Fruit fly (Drosophila melanogaster) whole organism, embryonic: ENCODE results near the gene Hr4.

ENCODE experiments used
- B-H1 ChIP-seq: fragments of 200-800 bp; sonication (Bioruptor generic); IDR thresholded peaks from 3 replicates; pipeline ENCODE4 v1.3.6; 2022; ENCODE audit warnings: missing biosample characterization, missing genetic modification characterization
- B-H2 ChIP-seq: fragments of 200-800 bp; sonication (Bioruptor generic); optimal IDR thresholded peaks from 2 replicates; lab custom pipeline; 2018; ENCODE audit warnings: missing biosample characterization, mild to moderate bottlenecking, missing genetic modification characterization
- Bdp1 ChIP-seq: fragments of 200-800 bp; sonication (Bioruptor generic); optimal IDR thresholded peaks from 3 replicates; lab custom pipeline; 2016; ENCODE audit warnings: missing biosample characterization, missing genetic modification characterization
- CG10654 ChIP-seq: fragments of 200-800 bp; sonication (Bioruptor generic); optimal IDR thresholded peaks from 2 replicates; lab custom pipeline; 2016; ENCODE audit warnings: missing biosample characterization, missing genetic modification characterization
- CG10959 ChIP-seq: fragments of 200-800 bp; sonication (Bioruptor generic); IDR thresholded peaks from 2 replicates; pipeline ENCODE4 v1.3.6; 2022; ENCODE audit warnings: missing biosample characterization, missing genetic modification characterization
- CG1529 ChIP-seq: fragments of 200-800 bp; sonication (Bioruptor generic); optimal IDR thresholded peaks from 3 replicates; lab custom pipeline; 2018; ENCODE audit warnings: missing biosample characterization, missing genetic modification characterization
- CG17612 ChIP-seq: fragments of 200-800 bp; sonication (Bioruptor generic); IDR thresholded peaks from 2 replicates; pipeline ENCODE4 v1.3.6; 2022; ENCODE audit warnings: missing biosample characterization, missing genetic modification characterization
- CG18619 ChIP-seq: fragments of 200-800 bp; sonication (Bioruptor generic); optimal IDR thresholded peaks from 3 replicates; lab custom pipeline; 2017; ENCODE audit warnings: missing biosample characterization, mild to moderate bottlenecking, missing genetic modification characterization
- CG2120 ChIP-seq: fragments of 200-800 bp; sonication (Bioruptor generic); optimal IDR thresholded peaks from 3 replicates; lab custom pipeline; 2016; ENCODE audit warnings: missing biosample characterization, missing genetic modification characterization
- CG3065 ChIP-seq: fragments of 200-800 bp; sonication (Bioruptor generic); optimal IDR thresholded peaks from 2 replicates; lab custom pipeline; 2016; ENCODE audit warnings: missing biosample characterization, missing genetic modification characterization
- CG32767 ChIP-seq: fragments of 200-800 bp; sonication (Bioruptor generic); IDR thresholded peaks from 2 replicates; pipeline ENCODE4 v1.3.6; 2022; ENCODE audit warnings: missing biosample characterization, missing genetic modification characterization
- CG3726 ChIP-seq: fragments of 200-800 bp; sonication (Bioruptor generic); IDR thresholded peaks from 3 replicates; pipeline ENCODE4, ENCODE4 v1.3.6; 2022; ENCODE audit warnings: missing biosample characterization, missing genetic modification characterization
- CG3995 ChIP-seq: fragments of 200-800 bp; sonication (Bioruptor generic); optimal IDR thresholded peaks from 3 replicates; lab custom pipeline; 2016; ENCODE audit warnings: missing biosample characterization, missing genetic modification characterization
- CG6765 ChIP-seq: fragments of 200-800 bp; sonication (Bioruptor generic); optimal IDR thresholded peaks from 3 replicates; lab custom pipeline; 2017; ENCODE audit warnings: missing biosample characterization, mild to moderate bottlenecking, missing genetic modification characterization
- CG7839 ChIP-seq: fragments of 200-800 bp; sonication (Bioruptor generic); optimal IDR thresholded peaks from 3 replicates; lab custom pipeline; 2018; ENCODE audit warnings: missing biosample characterization, mild to moderate bottlenecking, missing genetic modification characterization, moderate library complexity
- CG7963 ChIP-seq: fragments of 200-800 bp; sonication (Bioruptor generic); IDR thresholded peaks from 3 replicates; pipeline ENCODE4 v1.3.6; 2022; ENCODE audit warnings: missing biosample characterization, missing genetic modification characterization; ENCODE audit not compliant: partially characterized antibody
- CG9932 ChIP-seq: fragments of 200-800 bp; sonication (Bioruptor generic); IDR thresholded peaks from 2 replicates; pipeline ENCODE4 v1.3.6; 2022; ENCODE audit warnings: missing biosample characterization, missing genetic modification characterization
- CHES-1-like ChIP-seq: fragments of 200-800 bp; sonication (Bioruptor generic); optimal IDR thresholded peaks from 2 replicates; lab custom pipeline; 2016; ENCODE audit warnings: missing biosample characterization, missing genetic modification characterization
- CTCF ChIP-seq: fragments of 200-800 bp; sonication (Bioruptor generic); optimal IDR thresholded peaks from 2 replicates; lab custom pipeline; 2017; ENCODE audit warnings: missing biosample characterization, mild to moderate bottlenecking, missing genetic modification characterization, moderate library complexity
- GATAe ChIP-seq: fragments of 200-800 bp; sonication (Bioruptor generic); conservative IDR thresholded peaks from 2 replicates; pipeline ENCODE4 v1.3.6; 2022; ENCODE audit warnings: missing biosample characterization, missing genetic modification characterization
- HHEX ChIP-seq: fragments of 200-800 bp; sonication (Bioruptor generic); optimal IDR thresholded peaks from 3 replicates; lab custom pipeline; 2017; ENCODE audit warnings: missing biosample characterization, mild to moderate bottlenecking, missing genetic modification characterization, missing genetic modification reagents
- HLHmδ ChIP-seq: fragments of 200-800 bp; sonication (Bioruptor generic); optimal IDR thresholded peaks from 2 replicates; lab custom pipeline; 2018; ENCODE audit warnings: missing biosample characterization, mild to moderate bottlenecking, missing genetic modification characterization, moderate library complexity
- Max ChIP-seq: fragments of 200-800 bp; sonication (Bioruptor generic); optimal IDR thresholded peaks from 2 replicates; lab custom pipeline; 2016; ENCODE audit warnings: missing biosample characterization, mild to moderate bottlenecking, missing genetic modification characterization
- Meics ChIP-seq: fragments of 200-800 bp; sonication (Bioruptor generic); optimal IDR thresholded peaks from 2 replicates; lab custom pipeline; 2017; ENCODE audit warnings: missing biosample characterization, mild to moderate bottlenecking, missing genetic modification characterization
- Oli ChIP-seq: fragments of 200-800 bp; sonication (Bioruptor generic); optimal IDR thresholded peaks from 2 replicates; lab custom pipeline; 2018; ENCODE audit warnings: missing biosample characterization, mild to moderate bottlenecking, missing genetic modification characterization, moderate library complexity
- Trl ChIP-seq, 3 experiments: fragments of >200 bp in 2 of 3; fragments of 200-800 bp in 1 of 3; sonication (Bioruptor generic) in 1 of 3; optimal IDR thresholded peaks; 2 replicates in 1 of 3; 3 replicates in 2 of 3; lab custom pipeline; 2016 to 2017; ENCODE audit warnings: missing biosample characterization in 1 of 3, missing genetic modification characterization in 1 of 3
- Usf ChIP-seq: fragments of 200-800 bp; sonication (Bioruptor generic); optimal IDR thresholded peaks from 2 replicates; lab custom pipeline; 2017; ENCODE audit warnings: missing genotype, missing biosample characterization, missing genetic modification characterization
- ash1 ChIP-seq: fragments of 200-800 bp; sonication (Bioruptor generic); optimal IDR thresholded peaks from 2 replicates; lab custom pipeline; 2018; ENCODE audit warnings: missing biosample characterization, mild to moderate bottlenecking, missing genetic modification characterization
- cato ChIP-seq: fragments of 200-800 bp; sonication (Bioruptor generic); optimal IDR thresholded peaks from 2 replicates; lab custom pipeline; 2016; ENCODE audit warnings: missing biosample characterization, missing genetic modification characterization, borderline replicate concordance
- cg ChIP-seq: fragments of 200-800 bp; sonication (Bioruptor generic); optimal IDR thresholded peaks from 3 replicates; lab custom pipeline; 2019; ENCODE audit warnings: missing biosample characterization, mild to moderate bottlenecking, missing genetic modification characterization, moderate library complexity
- chinmo ChIP-seq: fragments of 200-800 bp; sonication (Bioruptor generic); IDR thresholded peaks from 4 replicates; pipeline ENCODE4 v1.3.6; 2022; ENCODE audit warnings: missing biosample characterization, missing genetic modification characterization; ENCODE audit not compliant: partially characterized antibody
- cwo ChIP-seq: fragments of 200-800 bp; sonication (Bioruptor generic); optimal IDR thresholded peaks from 3 replicates; lab custom pipeline; 2017; ENCODE audit warnings: missing biosample characterization, missing genetic modification characterization, mild to moderate bottlenecking, moderate library complexity, missing genetic modification reagents
- ems ChIP-seq: fragments of 200-800 bp; sonication (Bioruptor generic); optimal IDR thresholded peaks from 3 replicates; lab custom pipeline; 2016; ENCODE audit warnings: missing biosample characterization, missing genetic modification characterization
- ftz-f1 ChIP-seq: fragments of 200-800 bp; sonication (Bioruptor generic); optimal IDR thresholded peaks from 2 replicates; lab custom pipeline; 2016; ENCODE audit warnings: missing biosample characterization, missing genetic modification characterization
- grau ChIP-seq: fragments of 200-800 bp; optimal IDR thresholded peaks from 3 replicates; lab custom pipeline; 2019; ENCODE audit warnings: missing biosample characterization, mild to moderate bottlenecking, missing genetic modification characterization, moderate library complexity
- klu ChIP-seq: fragments of 200-800 bp; sonication (Bioruptor generic); IDR thresholded peaks from 2 replicates; pipeline ENCODE4 v1.3.6; 2022; ENCODE audit warnings: missing biosample characterization, missing genetic modification characterization
- lmd ChIP-seq: fragments of 200-800 bp; sonication (Bioruptor generic); IDR thresholded peaks from 2 replicates; pipeline ENCODE4 v1.3.6; 2022; ENCODE audit warnings: missing biosample characterization, missing genetic modification characterization
- luna ChIP-seq: fragments of 200-800 bp; sonication (Bioruptor generic); optimal IDR thresholded peaks from 2 replicates; lab custom pipeline; 2016; ENCODE audit warnings: missing biosample characterization, missing genetic modification characterization
- mam ChIP-seq: fragments of 200-800 bp; sonication (Bioruptor generic); optimal IDR thresholded peaks from 3 replicates; lab custom pipeline; 2016; ENCODE audit warnings: missing biosample characterization, missing genetic modification characterization
- mld ChIP-seq: fragments of 200-800 bp; sonication (Bioruptor generic); IDR thresholded peaks from 3 replicates; pipeline ENCODE4 v1.3.6; 2022; ENCODE audit warnings: missing biosample characterization, missing genetic modification characterization; ENCODE audit not compliant: partially characterized antibody
- nerfin-1 ChIP-seq: fragments of 200-800 bp; sonication (Bioruptor generic); optimal IDR thresholded peaks from 3 replicates; lab custom pipeline; 2019; ENCODE audit warnings: missing biosample characterization, mild to moderate bottlenecking, missing genetic modification characterization, moderate library complexity
- nerfin-2 ChIP-seq: fragments of 200-800 bp; sonication (Bioruptor generic); IDR thresholded peaks from 2 replicates; pipeline ENCODE4 v1.3.6; 2022; ENCODE audit warnings: missing biosample characterization, missing genetic modification characterization; ENCODE audit not compliant: partially characterized antibody
- prd ChIP-seq, 3 experiments: fragments of >200 bp in 2 of 3; fragments of 200-800 bp in 1 of 3; sonication (Bioruptor generic) in 1 of 3; optimal IDR thresholded peaks in 2 of 3; IDR thresholded peaks in 1 of 3; 2 replicates in 2 of 3; 3 replicates in 1 of 3; pipeline versions ENCODE4 v1.3.6 to Lab custom; 2017 to 2022; ENCODE audit warnings: missing biosample characterization in 1 of 3, missing genetic modification characterization in 1 of 3
- repo ChIP-seq: fragments of 200-800 bp; sonication (Bioruptor generic); optimal IDR thresholded peaks from 2 replicates; lab custom pipeline; 2016; ENCODE audit warnings: missing biosample characterization, missing genetic modification characterization
- sim ChIP-seq: fragments of 200-800 bp; sonication (Bioruptor generic); IDR thresholded peaks from 2 replicates; pipeline ENCODE4 v1.3.6; 2022; ENCODE audit warnings: missing biosample characterization, missing genetic modification characterization
- sisA ChIP-seq: fragments of 200-800 bp; sonication (Bioruptor generic); IDR thresholded peaks from 2 replicates; pipeline ENCODE4 v1.3.6; 2022; ENCODE audit warnings: missing biosample characterization, missing genetic modification characterization
- vvl ChIP-seq: fragments of 200-800 bp; sonication (Bioruptor generic); IDR thresholded peaks from 2 replicates; pipeline ENCODE4 v1.3.6; 2022; ENCODE audit warnings: missing biosample characterization, missing genetic modification characterization
- wdn ChIP-seq: fragments of 200-800 bp; sonication (Bioruptor generic); IDR thresholded peaks from 2 replicates; pipeline ENCODE4 v1.3.6; 2022; ENCODE audit warnings: missing biosample characterization, missing genetic modification characterization
- wek ChIP-seq: fragments of 200-800 bp; sonication (Bioruptor generic); optimal IDR thresholded peaks from 3 replicates; lab custom pipeline; 2018; ENCODE audit warnings: missing biosample characterization, mild to moderate bottlenecking, missing genetic modification characterization, moderate library complexity
- yki ChIP-seq: fragments of >200 bp; optimal IDR thresholded peaks from 3 replicates; lab custom pipeline; 2018

Hr4 gene

dm6 chrX:1951391-1952066 lies 9.8 kb downstream of the Hr4 start:
- peak; percentile 95 for TF ChIP-seq Meics (GFP tag; lab: Kevin White, UChicago)
- peak; percentile 81 for TF ChIP-seq Usf
- TF ChIP-seq sisA: peak; percentile 90
- TF ChIP-seq CG18619 (GFP tag; lab: Kevin White, UChicago): peak; percentile 94
- TF ChIP-seq ftz-f1 (GFP tag; lab: Kevin White, UChicago): peak; percentile 79
- TF ChIP-seq CG1529 (GFP tag; lab: Kevin White, UChicago): peak; percentile 94
- TF ChIP-seq CG10959 (GFP tag; lab: Robert Waterston, UW): peak; percentile 85
- peak; percentile 93 for TF ChIP-seq cwo (GFP tag; lab: Kevin White, UChicago)
- peak; percentile 86 for TF ChIP-seq ash1 (GFP tag; lab: Kevin White, UChicago)
- peak; percentile 95 for TF ChIP-seq CG7839 (tag; lab: Kevin White, UChicago)
- peak; percentile 97 for TF ChIP-seq ems (GFP tag; lab: Kevin White, UChicago)
- no peak for TF ChIP-seq prd (optimal IDR thresholded peaks at IDR 0.05; lab: Kevin White, UChicago)
- peak; percentile 91 for TF ChIP-seq prd (GFP tag; IDR thresholded peaks at IDR 0.05; lab: Robert Waterston, UW)
- peak; percentile 90 for TF ChIP-seq CG6765
- TF ChIP-seq yki (lab: Kevin White, UChicago): no peak
- peak; percentile 45; the same call in 1 of the 2 replicates for TF ChIP-seq GATAe (GFP tag; lab: Robert Waterston, UW)
- peak; percentile 88 for TF ChIP-seq CG3726 (GFP tag; lab: Robert Waterston, UW)
- peak; percentile 55 to 64 for TF ChIP-seq Trl (optimal IDR thresholded peaks at IDR 0.05; lab: Kevin White, UChicago)
- peak; percentile 96 for TF ChIP-seq Trl (GFP tag; optimal IDR thresholded peaks at IDR 0.05; lab: Kevin White, UChicago)
- peak; percentile 92 for TF ChIP-seq CG3065 (GFP tag; lab: Kevin White, UChicago)
- TF ChIP-seq vvl (GFP tag; lab: Robert Waterston, UW): peak; percentile 97
- TF ChIP-seq Oli (tag; lab: Kevin White, UChicago): peak; percentile 95
- peak; percentile 88 for TF ChIP-seq B-H2
- peak; percentile 80 for TF ChIP-seq klu
- TF ChIP-seq HLHmδ (GFP tag; lab: Kevin White, UChicago): no peak
- TF ChIP-seq CG10654 (GFP tag; lab: Kevin White, UChicago): peak; percentile 96
- peak; percentile 91 for TF ChIP-seq CG32767 (GFP tag; lab: Robert Waterston, UW)
- TF ChIP-seq Bdp1 (GFP tag; lab: Kevin White, UChicago): peak; percentile 88
- TF ChIP-seq CG3995 (GFP tag; lab: Kevin White, UChicago): peak; percentile 72
- TF ChIP-seq B-H1 (GFP tag; lab: Robert Waterston, UW): peak; percentile 86
- peak; percentile 95 for TF ChIP-seq mam (GFP tag; lab: Kevin White, UChicago)
- peak; percentile 63 for TF ChIP-seq CTCF
- peak; percentile 93 for TF ChIP-seq grau (tag; lab: Kevin White, UChicago)
- peak; percentile 72 for TF ChIP-seq cg
- peak; percentile 96 for TF ChIP-seq repo (GFP tag; lab: Kevin White, UChicago)
- TF ChIP-seq nerfin-2 (GFP tag; lab: Robert Waterston, UW): no peak
- peak; percentile 80 for TF ChIP-seq luna (GFP tag; lab: Kevin White, UChicago)
- peak; percentile 93 for TF ChIP-seq sim (GFP tag; lab: Robert Waterston, UW)
- TF ChIP-seq cato (GFP tag; lab: Kevin White, UChicago): peak; percentile 88
- TF ChIP-seq chinmo (GFP tag; lab: Robert Waterston, UW): no peak
- TF ChIP-seq CG17612: peak; percentile 74
- peak; percentile 95 for TF ChIP-seq CHES-1-like
- peak; percentile 95 for TF ChIP-seq HHEX (GFP tag; lab: Kevin White, UChicago)
- TF ChIP-seq Max (GFP tag; lab: Kevin White, UChicago): peak; percentile 89
- no peak for TF ChIP-seq mld (GFP tag; lab: Robert Waterston, UW)
- TF ChIP-seq wek (GFP tag; lab: Kevin White, UChicago): peak; percentile 88
- TF ChIP-seq nerfin-1 (tag; lab: Kevin White, UChicago): peak; percentile 92
- TF ChIP-seq CG7963 (GFP tag; lab: Robert Waterston, UW): no peak
- TF ChIP-seq CG2120: peak; percentile 96
- TF ChIP-seq lmd (GFP tag; lab: Robert Waterston, UW): peak; percentile 92
- TF ChIP-seq wdn (GFP tag; lab: Robert Waterston, UW): peak; percentile 89
- peak; percentile 83 for TF ChIP-seq CG9932 (GFP tag; lab: Robert Waterston, UW)
